Comparison of ENCODE assay signal across 3 worm cellular contexts in genomic region chrX:14211170-14211569, ce11.
TF ChIP-seq lines count a peak whose summit lies in the region.
"Not testable (repeated sequence)": the region's sequence is repeated elsewhere in the genome, so short reads cannot be mapped to it uniquely, and the experiment has no call there.

No protein-coding gene starts in this region.

TF ChIP-seq in whole organism, L3 larva, 47 proteins besides CTCF, POLR2A, EP300 and RAD21:
- peak; percentile 18 for TF ChIP-seq elt-2 (tag; optimal IDR thresholded peaks at IDR 0.05; lab: Kevin White, UChicago)

TF ChIP-seq in whole organism, L4 larva, 104 proteins besides CTCF, POLR2A, EP300 and RAD21:
- 0 out of 2 replicates have a peak, but pooled peaks have one; percentile 38 for TF ChIP-seq dmd-8 (GFP tag; IDR thresholded peaks at IDR 0.05; lab: Robert Waterston, UW)
- TF ChIP-seq daf-16 (GFP tag; optimal IDR thresholded peaks at IDR 0.05; lab: Kevin White, UChicago): peak in 1 of 2 experiments; percentile 15
- TF ChIP-seq daf-16, pha-4 (tag; optimal IDR thresholded peaks at IDR 0.05; lab: Kevin White, UChicago): not testable (repeated sequence)
- TF ChIP-seq F26F4.8 (GFP tag; conservative IDR thresholded peaks at IDR 0.05; lab: Robert Waterston, UW): 0 out of 2 replicates have a peak, but pooled peaks have one; percentile 42
- peak; percentile 28; the same call in 1 of the 2 replicates for TF ChIP-seq dmd-6 (GFP tag; IDR thresholded peaks at IDR 0.05; lab: Robert Waterston, UW)
- TF ChIP-seq pha-4 (GFP tag; IDR thresholded peaks at IDR 0.05; lab: Robert Waterston, UW): peak; percentile 70; the same call in 1 of the 2 replicates
- 0 out of 2 replicates have a peak, but pooled peaks have one; percentile 14 for TF ChIP-seq madf-9 (GFP tag; conservative IDR thresholded peaks at IDR 0.05; lab: Robert Waterston, UW)

TF ChIP-seq in whole organism, young adult, 124 proteins besides CTCF, POLR2A, EP300 and RAD21:
- peak; percentile 12 for TF ChIP-seq him-1 (tag; optimal IDR thresholded peaks at IDR 0.05; lab: Kevin White, UChicago)
- peak; percentile 50; the same call in 1 of the 2 replicates for TF ChIP-seq D2030.7 (GFP tag; IDR thresholded peaks at IDR 0.05; lab: Robert Waterston, UW)
- peak; percentile 29; the same call in 1 of the 2 replicates for TF ChIP-seq hmg-1.2 (GFP tag; IDR thresholded peaks at IDR 0.05; lab: Robert Waterston, UW)
- TF ChIP-seq rpc-1 (optimal IDR thresholded peaks at IDR 0.05; lab: Kevin White, UChicago): peak; percentile 49
- peak; percentile 69 for TF ChIP-seq rpc-1 (tag; optimal IDR thresholded peaks at IDR 0.05; lab: Kevin White, UChicago)
- TF ChIP-seq die-1 (tag; optimal IDR thresholded peaks at IDR 0.05; lab: Kevin White, UChicago): peak; percentile 52
- peak; percentile 85 for TF ChIP-seq tbp1 (GFP tag; optimal IDR thresholded peaks at IDR 0.05; lab: Kevin White, UChicago)
- peak; percentile 60 for TF ChIP-seq B0261.1 (tag; optimal IDR thresholded peaks at IDR 0.05; lab: Kevin White, UChicago)
- peak; percentile 72 for TF ChIP-seq lin-26 (GFP tag; IDR thresholded peaks at IDR 0.05; lab: Robert Waterston, UW)
- TF ChIP-seq snpc-4 (GFP tag; optimal IDR thresholded peaks at IDR 0.05; lab: Kevin White, UChicago): not testable (repeated sequence)
- TF ChIP-seq snpc-4 (tag; optimal IDR thresholded peaks at IDR 0.05; lab: Kevin White, UChicago): peak in 1 of 4 experiments; percentile 33
